Fruit fly (Drosophila melanogaster) whole organism, prepupa: ENCODE data around the gene GstD1.
A peak's percentile ranks its signal among the peaks of the same experiment; 100 is the strongest.

Experiments
- CG16779 ChIP-seq: fragments of 200-800 bp; sonication (Bioruptor generic); optimal IDR thresholded peaks from 3 replicates; lab custom pipeline; 2017; ENCODE audit warnings: missing biosample characterization, mild to moderate bottlenecking, missing genetic modification characterization
- CG31627 ChIP-seq: fragments of 200-800 bp; sonication (Bioruptor generic); optimal IDR thresholded peaks from 3 replicates; lab custom pipeline; 2016; ENCODE audit warnings: missing biosample characterization, missing genetic modification characterization
- CG32006 ChIP-seq: fragments of 200-800 bp; sonication (Bioruptor generic); optimal IDR thresholded peaks from 3 replicates; lab custom pipeline; 2017; ENCODE audit warnings: missing biosample characterization, mild to moderate bottlenecking, missing genetic modification characterization
- CG6276 ChIP-seq: fragments of 200-800 bp; sonication (Bioruptor generic); optimal IDR thresholded peaks from 2 replicates; lab custom pipeline; 2017; ENCODE audit warnings: missing biosample characterization, mild to moderate bottlenecking, missing genetic modification characterization
- CG6808 ChIP-seq: fragments of 200-800 bp; sonication (Bioruptor generic); optimal IDR thresholded peaks from 3 replicates; lab custom pipeline; 2017; ENCODE audit warnings: missing biosample characterization, missing genetic modification characterization, mild to moderate bottlenecking, moderate library complexity, missing genetic modification reagents
- CG6854 ChIP-seq: fragments of 200-800 bp; sonication (Bioruptor generic); optimal IDR thresholded peaks from 2 replicates; lab custom pipeline; 2017; ENCODE audit warnings: missing biosample characterization, mild to moderate bottlenecking, missing genetic modification characterization
- Met ChIP-seq: fragments of 200-800 bp; sonication (Bioruptor generic); optimal IDR thresholded peaks from 3 replicates; lab custom pipeline; 2016; ENCODE audit warnings: missing biosample characterization, missing genetic modification characterization
- lz ChIP-seq: fragments of 200-800 bp; sonication (Bioruptor generic); optimal IDR thresholded peaks from 3 replicates; lab custom pipeline; 2016; ENCODE audit warnings: missing biosample characterization, missing genetic modification characterization
- ss ChIP-seq, 2 experiments: fragments of 200-800 bp; sonication (Bioruptor generic); optimal IDR thresholded peaks; 2 replicates in 1 of 2; 3 replicates in 1 of 2; lab custom pipeline; 2017 to 2018; ENCODE audit warnings: mild to moderate bottlenecking in 2 of 2, missing biosample characterization in 2 of 2, missing genetic modification characterization in 2 of 2, moderate library complexity in 1 of 2
- vri ChIP-seq: fragments of 200-800 bp; sonication (Bioruptor generic); optimal IDR thresholded peaks from 3 replicates; lab custom pipeline; 2016; ENCODE audit warnings: missing biosample characterization, mild to moderate bottlenecking, missing genetic modification characterization

- TF ChIP-seq CG16779 (tag; lab: Kevin White, UChicago) = no peak
- TF ChIP-seq CG6276 (GFP tag; lab: Kevin White, UChicago) = no peak
- TF ChIP-seq lz (GFP tag; lab: Kevin White, UChicago) = no peak
- TF ChIP-seq Met (GFP tag; lab: Kevin White, UChicago) = no peak
- no peak for TF ChIP-seq ss (GFP tag; optimal IDR thresholded peaks at IDR 0.05; lab: Kevin White, UChicago)
- TF ChIP-seq CG6854 (GFP tag; lab: Kevin White, UChicago) = no peak
- TF ChIP-seq CG6808 = no peak
- no peak for TF ChIP-seq CG31627
- TF ChIP-seq vri = peak; percentile 8
- TF ChIP-seq CG32006 (GFP tag; lab: Kevin White, UChicago) = no peak
Measured at dm6 chr3R:12365887-12366286, 3.2 kb downstream of the GstD1 start.
